Fruit fly (Drosophila melanogaster) whole organism, prepupa: ENCODE data around the gene GstD2.

Experiments used
- CG11762 ChIP-seq: fragments of 200-800 bp; sonication (Bioruptor generic); optimal IDR thresholded peaks from 3 replicates; lab custom pipeline; 2016; ENCODE audit warnings: missing biosample characterization, missing genetic modification characterization; ENCODE audit not compliant: insufficient read depth
- CG31627 ChIP-seq: fragments of 200-800 bp; sonication (Bioruptor generic); optimal IDR thresholded peaks from 3 replicates; lab custom pipeline; 2016; ENCODE audit warnings: missing biosample characterization, missing genetic modification characterization
- CG6854 ChIP-seq: fragments of 200-800 bp; sonication (Bioruptor generic); optimal IDR thresholded peaks from 2 replicates; lab custom pipeline; 2017; ENCODE audit warnings: missing biosample characterization, mild to moderate bottlenecking, missing genetic modification characterization
- CG8632 ChIP-seq: fragments of 200-800 bp; sonication (Bioruptor generic); optimal IDR thresholded peaks from 3 replicates; lab custom pipeline; 2016; ENCODE audit warnings: missing biosample characterization, missing genetic modification characterization
- Gug ChIP-seq: fragments of 200-800 bp; sonication (Bioruptor generic); IDR thresholded peaks from 2 replicates; pipeline ENCODE4 v1.3.6; 2022; ENCODE audit warnings: missing biosample characterization, missing genetic modification characterization
- Sox102F ChIP-seq: fragments of 200-800 bp; sonication (Bioruptor generic); optimal IDR thresholded peaks from 2 replicates; lab custom pipeline; 2016; ENCODE audit warnings: missing biosample characterization, mild to moderate bottlenecking, missing genetic modification characterization
- acj6 ChIP-seq: fragments of 200-800 bp; sonication (Bioruptor generic); optimal IDR thresholded peaks from 3 replicates; lab custom pipeline; 2016; ENCODE audit warnings: missing biosample characterization, missing genetic modification characterization
- dsx ChIP-seq: fragments of 200-800 bp; optimal IDR thresholded peaks from 3 replicates; lab custom pipeline; 2019; ENCODE audit warnings: missing biosample characterization, mild to moderate bottlenecking, missing genetic modification characterization, moderate library complexity; ENCODE audit not compliant: poor library complexity, severe bottlenecking
- fd59A ChIP-seq: fragments of 200-800 bp; sonication (Bioruptor generic); optimal IDR thresholded peaks from 2 replicates; lab custom pipeline; 2017; ENCODE audit warnings: missing biosample characterization, mild to moderate bottlenecking, missing genetic modification characterization, missing genetic modification reagents
- lz ChIP-seq: fragments of 200-800 bp; sonication (Bioruptor generic); optimal IDR thresholded peaks from 3 replicates; lab custom pipeline; 2016; ENCODE audit warnings: missing biosample characterization, missing genetic modification characterization
- ss ChIP-seq, 2 experiments: fragments of 200-800 bp; sonication (Bioruptor generic); optimal IDR thresholded peaks; 2 replicates in 1 of 2; 3 replicates in 1 of 2; lab custom pipeline; 2017 to 2018; ENCODE audit warnings: mild to moderate bottlenecking in 2 of 2, missing biosample characterization in 2 of 2, missing genetic modification characterization in 2 of 2, moderate library complexity in 1 of 2

- TF ChIP-seq ss (GFP tag; optimal IDR thresholded peaks at IDR 0.05; lab: Kevin White, UChicago): no peak
- TF ChIP-seq lz (GFP tag; lab: Kevin White, UChicago): no peak
- TF ChIP-seq CG11762 (GFP tag; lab: Kevin White, UChicago): no peak
- TF ChIP-seq CG6854 (GFP tag; lab: Kevin White, UChicago): no peak
- TF ChIP-seq Gug (GFP tag; lab: Robert Waterston, UW): no peak
- no peak for TF ChIP-seq dsx (GFP tag; lab: Kevin White, UChicago)
- no peak for TF ChIP-seq fd59A (GFP tag; lab: Kevin White, UChicago)
- no peak for TF ChIP-seq CG31627 (GFP tag; lab: Kevin White, UChicago)
- TF ChIP-seq Sox102F (GFP tag; lab: Kevin White, UChicago): no peak
- TF ChIP-seq acj6 (GFP tag; lab: Kevin White, UChicago): no peak
- TF ChIP-seq CG8632 (GFP tag; lab: Kevin White, UChicago): no peak
Observed at dm6 chr3R:12379249-12379648, 7.5 kb downstream of the GstD2 start.
